Worm (Caenorhabditis elegans) whole organism, young adult: ENCODE results near the gene str-86.

ENCODE experiments used
- ama-1 ChIP-seq, 3 experiments: fragments of 150-350 bp in 1 of 3; sonication (generic microtip) in 2 of 3; optimal IDR thresholded peaks; 2 replicates each; lab custom pipeline; 2014 to 2018; ENCODE audit warnings: missing biosample characterization in 2 of 3, missing genetic modification characterization in 2 of 3, missing genetic modification reagents in 2 of 3
- bed-1 ChIP-seq: fragments of 200-800 bp; sonication (Bioruptor generic); IDR thresholded peaks from 2 replicates; pipeline ENCODE4 v1.3.6; 2022; ENCODE audit warnings: missing genetic modification reagents, missing genetic modification characterization, missing compliant biosample characterization
- egl-18 ChIP-seq: fragments of 200-800 bp; sonication (Bioruptor generic); IDR thresholded peaks from 2 replicates; pipeline ENCODE4 v1.3.6; 2022; ENCODE audit warnings: missing genetic modification reagents, missing genetic modification characterization, missing compliant biosample characterization
- ets-4 ChIP-seq: fragments of 200-800 bp; sonication (Bioruptor generic); optimal IDR thresholded peaks from 2 replicates; lab custom pipeline; 2018; ENCODE audit warnings: mild to moderate bottlenecking, missing genetic modification characterization, missing compliant biosample characterization
- nfyb-1 ChIP-seq: fragments of 200-800 bp; sonication (Bioruptor generic); IDR thresholded peaks from 2 replicates; pipeline ENCODE4 v1.3.6; 2022; ENCODE audit warnings: missing genetic modification reagents, missing genetic modification characterization, missing compliant biosample characterization
- pha-4 ChIP-seq: fragments of 150-350 bp; sonication (generic microtip); optimal IDR thresholded peaks from 2 replicates; lab custom pipeline; 2014; ENCODE audit warnings: missing biosample characterization, missing genetic modification reagents, missing genetic modification characterization
- sdz-38 ChIP-seq: sonication (generic microtip); optimal IDR thresholded peaks from 2 replicates; lab custom pipeline; 2016; ENCODE audit warnings: missing genotype, missing genetic modification characterization, missing compliant biosample characterization
- snpc-4 ChIP-seq, 5 experiments: fragments of 150-350 bp in 1 of 5; sonication (generic microtip) in 4 of 5; optimal IDR thresholded peaks; 2 replicates each; lab custom pipeline; 2014 to 2018; ENCODE audit warnings: missing genetic modification characterization in 5 of 5, missing biosample characterization in 3 of 5, antibody characterized with exemption in 2 of 5, mild to moderate bottlenecking in 2 of 5, missing compliant biosample characterization in 2 of 5, missing genotype in 2 of 5, moderate library complexity in 2 of 5, missing genetic modification reagents in 1 of 5
- tbp1 ChIP-seq: fragments of 200-800 bp; sonication (Bioruptor generic); optimal IDR thresholded peaks from 2 replicates; lab custom pipeline; 2018; ENCODE audit warnings: mild to moderate bottlenecking, missing genetic modification characterization, missing compliant biosample characterization
- unc-62 ChIP-seq: fragments of 150-350 bp; optimal IDR thresholded peaks from 2 replicates; lab custom pipeline; 2014; ENCODE audit warnings: missing biosample characterization, missing genetic modification reagents, missing genetic modification characterization
- zfh-2 ChIP-seq: fragments of 200-800 bp; sonication (Bioruptor generic); conservative IDR thresholded peaks from 2 replicates; pipeline ENCODE4 v1.3.6; 2022; ENCODE audit warnings: missing genetic modification reagents, missing genetic modification characterization, missing compliant biosample characterization

ce11 chrV:8943963-8944362 is 39.5 kb downstream of the str-86 start, which contains the start of gene T19A5.3:
- TF ChIP-seq snpc-4 (GFP tag; optimal IDR thresholded peaks at IDR 0.05; lab: Kevin White, UChicago) = no peak
- TF ChIP-seq snpc-4 (tag; optimal IDR thresholded peaks at IDR 0.05; lab: Kevin White, UChicago) = no peak
- TF ChIP-seq ama-1 (optimal IDR thresholded peaks at IDR 0.05; lab: Kevin White, UChicago) = no peak
- TF ChIP-seq ama-1 (GFP tag; optimal IDR thresholded peaks at IDR 0.05; lab: Kevin White, UChicago) = no peak
- no peak for TF ChIP-seq egl-18 (GFP tag; lab: Robert Waterston, UW)
- no peak for TF ChIP-seq zfh-2 (GFP tag; lab: Robert Waterston, UW)
- no peak for TF ChIP-seq bed-1 (GFP tag; lab: Robert Waterston, UW)
- TF ChIP-seq nfyb-1 = no peak
- TF ChIP-seq pha-4 (tag; lab: Kevin White, UChicago) = no peak
- TF ChIP-seq unc-62 (GFP tag; lab: Kevin White, UChicago) = no peak
- no peak for TF ChIP-seq sdz-38 (tag; lab: Kevin White, UChicago)
- no peak for TF ChIP-seq tbp1 (GFP tag; lab: Kevin White, UChicago)
- no peak for TF ChIP-seq ets-4 (GFP tag; lab: Kevin White, UChicago)
